Worm (Caenorhabditis elegans) whole organism, early embryonic: ENCODE measurements around the gene mdt-21.

ENCODE experiments used
- B0310.2 ChIP-seq: sonication (generic microtip); optimal IDR thresholded peaks from 2 replicates; lab custom pipeline; 2016; ENCODE audit warnings: mild to moderate bottlenecking, missing genetic modification characterization, missing compliant biosample characterization
- F13C5.2 ChIP-seq: sonication (generic microtip); optimal IDR thresholded peaks from 2 replicates; lab custom pipeline; 2017; ENCODE audit warnings: mild to moderate bottlenecking, missing genetic modification characterization, inconsistent platforms, missing compliant biosample characterization
- ama-1 ChIP-seq: fragments of 150-350 bp; optimal IDR thresholded peaks from 2 replicates; lab custom pipeline; 2014
- ceh-13 ChIP-seq: fragments of 200-800 bp; sonication (Bioruptor generic); optimal IDR thresholded peaks from 2 replicates; lab custom pipeline; 2018; ENCODE audit warnings: mild to moderate bottlenecking, missing genetic modification characterization, missing compliant biosample characterization
- ceh-36 ChIP-seq: sonication (generic microtip); optimal IDR thresholded peaks from 2 replicates; lab custom pipeline; 2016; ENCODE audit warnings: missing genetic modification characterization, inconsistent platforms, missing compliant biosample characterization
- ets-7 ChIP-seq: sonication (generic microtip); optimal IDR thresholded peaks from 2 replicates; lab custom pipeline; 2016; ENCODE audit warnings: missing genotype, missing genetic modification characterization, missing compliant biosample characterization
- flt-1 ChIP-seq: fragments of 200-800 bp; sonication (Bioruptor generic); IDR thresholded peaks from 2 replicates; pipeline ENCODE4 v1.3.6; 2022; ENCODE audit warnings: missing genetic modification characterization, missing compliant biosample characterization
- hmg-4 ChIP-seq: fragments of 200-800 bp; sonication (Bioruptor generic); optimal IDR thresholded peaks from 2 replicates; lab custom pipeline; 2018; ENCODE audit warnings: mild to moderate bottlenecking, missing genetic modification characterization, missing compliant biosample characterization
- hnd-1 ChIP-seq: sonication (generic microtip); optimal IDR thresholded peaks from 2 replicates; lab custom pipeline; 2016; ENCODE audit warnings: missing genetic modification characterization, missing compliant biosample characterization
- sea-1 ChIP-seq: fragments of 200-800 bp; sonication (Bioruptor generic); conservative IDR thresholded peaks from 2 replicates; pipeline ENCODE4 v1.3.6; 2022; ENCODE audit warnings: missing genetic modification characterization, missing compliant biosample characterization
- tbx-11 ChIP-seq: fragments of 200-800 bp; sonication (Bioruptor generic); IDR thresholded peaks from 2 replicates; pipeline ENCODE4 v1.3.6; 2022; ENCODE audit warnings: missing genetic modification characterization, missing compliant biosample characterization
- tbx-37 ChIP-seq: fragments of 200-800 bp; sonication (Bioruptor generic); conservative IDR thresholded peaks from 2 replicates; pipeline ENCODE4 v1.3.6; 2022; ENCODE audit warnings: missing genetic modification reagents, missing genetic modification characterization, missing compliant biosample characterization
- tra-4 ChIP-seq: sonication (generic microtip); optimal IDR thresholded peaks from 2 replicates; lab custom pipeline; 2017; ENCODE audit warnings: missing genetic modification characterization, missing compliant biosample characterization

ce11 chrIII:11760634-11761033 is 16.8 kb upstream of the mdt-21 start:
- TF ChIP-seq sea-1 (GFP tag; lab: Robert Waterston, UW) (no peak), flt-1 (GFP tag; lab: Robert Waterston, UW) (no peak), ama-1 (lab: Kevin White, UChicago) (no peak), B0310.2 (tag; lab: Kevin White, UChicago) (no peak), tbx-11 (GFP tag; lab: Robert Waterston, UW) (no peak), ceh-36 (tag; lab: Kevin White, UChicago) (no peak), ets-7 (tag; lab: Kevin White, UChicago) (no peak), ceh-13 (GFP tag; lab: Kevin White, UChicago) (no peak), tbx-37 (GFP tag; lab: Robert Waterston, UW) (no peak), F13C5.2 (tag; lab: Kevin White, UChicago) (no peak), hmg-4 (GFP tag; lab: Kevin White, UChicago) (no peak), tra-4 (tag; lab: Kevin White, UChicago) (no peak), hnd-1 (tag; lab: Kevin White, UChicago) (no peak)
